Worm (Caenorhabditis elegans) whole organism, L2 larva: ENCODE data around the gene T19C3.4.

Source experiments
- C34F6.9 ChIP-seq: fragments of 150-350 bp; optimal IDR thresholded peaks from 2 replicates; lab custom pipeline; 2014; ENCODE audit warnings: missing biosample characterization, missing genetic modification characterization
- F13H6.1 ChIP-seq: sonication (generic microtip); optimal IDR thresholded peaks from 2 replicates; lab custom pipeline; 2016; ENCODE audit warnings: missing genetic modification characterization, missing compliant biosample characterization
- R02D3.7 ChIP-seq: fragments of 150-350 bp; optimal IDR thresholded peaks from 2 replicates; lab custom pipeline; 2014; ENCODE audit warnings: missing biosample characterization, missing genetic modification characterization
- Y55F3AM.14 ChIP-seq: fragments of 200-800 bp; sonication (Bioruptor generic); optimal IDR thresholded peaks from 2 replicates; lab custom pipeline; 2018; ENCODE audit warnings: mild to moderate bottlenecking, missing genetic modification characterization, missing compliant biosample characterization
- ZK546.5 ChIP-seq: sonication (generic microtip); optimal IDR thresholded peaks from 2 replicates; lab custom pipeline; 2017; ENCODE audit warnings: missing biosample characterization, missing genetic modification characterization
- ama-1 ChIP-seq: fragments of 150-350 bp; optimal IDR thresholded peaks from 2 replicates; lab custom pipeline; 2018; ENCODE audit warnings: inconsistent platforms
- blmp-1 ChIP-seq: sonication (generic microtip); optimal IDR thresholded peaks from 2 replicates; lab custom pipeline; 2017; ENCODE audit warnings: missing genetic modification characterization, mild to moderate bottlenecking, missing compliant biosample characterization, antibody characterized with exemption, moderate library complexity; ENCODE audit not compliant: insufficient read depth
- ceh-82 ChIP-seq: fragments of 150-350 bp; optimal IDR thresholded peaks from 2 replicates; lab custom pipeline; 2014; ENCODE audit warnings: missing biosample characterization, missing genetic modification characterization
- crh-2 ChIP-seq: sonication (generic microtip); optimal IDR thresholded peaks from 2 replicates; lab custom pipeline; 2017; ENCODE audit warnings: missing biosample characterization, missing genetic modification characterization
- dmd-4 ChIP-seq: sonication (generic microtip); optimal IDR thresholded peaks from 2 replicates; lab custom pipeline; 2017; ENCODE audit warnings: missing biosample characterization, missing genetic modification characterization
- elt-3 ChIP-seq: sonication (generic microtip); optimal IDR thresholded peaks from 2 replicates; lab custom pipeline; 2017; ENCODE audit warnings: missing biosample characterization, missing genetic modification characterization
- fos-1 ChIP-seq: fragments of 150-350 bp; optimal IDR thresholded peaks from 2 replicates; lab custom pipeline; 2014; ENCODE audit warnings: missing biosample characterization, missing genetic modification characterization
- gmeb-1 ChIP-seq: fragments of 150-350 bp; optimal IDR thresholded peaks from 2 replicates; lab custom pipeline; 2014; ENCODE audit warnings: missing biosample characterization, missing genetic modification characterization
- lin-39 ChIP-seq: fragments of 150-350 bp; optimal IDR thresholded peaks from 2 replicates; lab custom pipeline; 2014; ENCODE audit warnings: missing biosample characterization, missing genetic modification reagents, missing genetic modification characterization
- lsy-2 ChIP-seq, 2 experiments: fragments of 150-350 bp in 1 of 2; sonication (generic microtip) in 1 of 2; optimal IDR thresholded peaks; 2 replicates each; lab custom pipeline; 2014 to 2017; ENCODE audit warnings: missing biosample characterization in 2 of 2, missing genetic modification characterization in 2 of 2
- mdl-1 ChIP-seq, 2 experiments: fragments of 150-350 bp in 1 of 2; sonication (generic microtip) in 1 of 2; optimal IDR thresholded peaks; 2 replicates each; lab custom pipeline; 2017; ENCODE audit warnings: missing biosample characterization in 2 of 2, missing genetic modification characterization in 2 of 2
- nhr-11 ChIP-seq: fragments of 150-350 bp; optimal IDR thresholded peaks from 2 replicates; lab custom pipeline; 2014; ENCODE audit warnings: missing biosample characterization, missing genetic modification characterization
- nhr-12 ChIP-seq: fragments of 150-350 bp; optimal IDR thresholded peaks from 2 replicates; lab custom pipeline; 2014; ENCODE audit warnings: missing biosample characterization, missing genetic modification characterization
- nhr-129 ChIP-seq: fragments of 150-350 bp; optimal IDR thresholded peaks from 2 replicates; lab custom pipeline; 2014; ENCODE audit warnings: missing biosample characterization, missing genetic modification characterization
- nhr-23 ChIP-seq: fragments of 150-350 bp; optimal IDR thresholded peaks from 2 replicates; lab custom pipeline; 2014; ENCODE audit warnings: missing biosample characterization, missing genetic modification reagents, missing genetic modification characterization
- nhr-237 ChIP-seq: fragments of 150-350 bp; optimal IDR thresholded peaks from 2 replicates; lab custom pipeline; 2014; ENCODE audit warnings: missing biosample characterization, missing genetic modification characterization
- nhr-25 ChIP-seq: fragments of 150-350 bp; sonication (generic microtip); optimal IDR thresholded peaks from 3 replicates; lab custom pipeline; 2014; ENCODE audit warnings: missing biosample characterization, missing genetic modification characterization
- nhr-6 ChIP-seq: fragments of 150-350 bp; optimal IDR thresholded peaks from 2 replicates; lab custom pipeline; 2014; ENCODE audit warnings: missing biosample characterization, missing genetic modification characterization
- nhr-77 ChIP-seq: fragments of 150-350 bp; optimal IDR thresholded peaks from 2 replicates; lab custom pipeline; 2014; ENCODE audit warnings: missing biosample characterization, missing genetic modification characterization
- peb-1 ChIP-seq: fragments of 150-350 bp; optimal IDR thresholded peaks from 2 replicates; lab custom pipeline; 2014; ENCODE audit warnings: missing biosample characterization, missing genetic modification characterization
- sem-4 ChIP-seq: fragments of 150-350 bp; optimal IDR thresholded peaks from 2 replicates; lab custom pipeline; 2014; ENCODE audit warnings: missing biosample characterization, missing genetic modification reagents, missing genetic modification characterization
- skn-1 ChIP-seq: sonication (generic microtip); optimal IDR thresholded peaks from 2 replicates; lab custom pipeline; 2017; ENCODE audit warnings: missing biosample characterization, missing genetic modification characterization
- sma-3 ChIP-seq: sonication (generic microtip); optimal IDR thresholded peaks from 2 replicates; lab custom pipeline; 2016; ENCODE audit warnings: missing genetic modification reagents, missing genetic modification characterization, missing compliant biosample characterization
- sma-9 ChIP-seq, 2 experiments: fragments of 150-350 bp in 1 of 2; sonication (generic microtip) in 1 of 2; optimal IDR thresholded peaks; 2 replicates each; lab custom pipeline; 2014 to 2016; ENCODE audit warnings: missing genetic modification characterization in 2 of 2, mild to moderate bottlenecking in 1 of 2, missing biosample characterization in 1 of 2, missing compliant biosample characterization in 1 of 2, missing genetic modification reagents in 1 of 2, moderate library complexity in 1 of 2
- unc-39 ChIP-seq: fragments of 150-350 bp; optimal IDR thresholded peaks from 2 replicates; lab custom pipeline; 2014; ENCODE audit warnings: missing biosample characterization, missing genetic modification characterization
- unc-55 ChIP-seq: fragments of 150-350 bp; sonication (generic microtip); optimal IDR thresholded peaks from 3 replicates; lab custom pipeline; 2014; ENCODE audit warnings: missing biosample characterization, missing genetic modification reagents, missing genetic modification characterization
- zag-1 ChIP-seq: fragments of 150-350 bp; optimal IDR thresholded peaks from 2 replicates; lab custom pipeline; 2014; ENCODE audit warnings: missing biosample characterization, missing genetic modification characterization
- ztf-1 ChIP-seq: fragments of 200-800 bp; sonication (Bioruptor generic); conservative IDR thresholded peaks from 2 replicates; pipeline ENCODE4 v1.3.6; 2022; ENCODE audit warnings: missing genetic modification characterization, missing compliant biosample characterization
- ztf-11 ChIP-seq: sonication (generic microtip); optimal IDR thresholded peaks from 2 replicates; lab custom pipeline; 2017; ENCODE audit warnings: missing biosample characterization, missing genetic modification characterization
- ztf-4 ChIP-seq: fragments of 150-350 bp; optimal IDR thresholded peaks from 2 replicates; lab custom pipeline; 2014; ENCODE audit warnings: missing biosample characterization, missing genetic modification characterization

T19C3.4 gene

DNA sequence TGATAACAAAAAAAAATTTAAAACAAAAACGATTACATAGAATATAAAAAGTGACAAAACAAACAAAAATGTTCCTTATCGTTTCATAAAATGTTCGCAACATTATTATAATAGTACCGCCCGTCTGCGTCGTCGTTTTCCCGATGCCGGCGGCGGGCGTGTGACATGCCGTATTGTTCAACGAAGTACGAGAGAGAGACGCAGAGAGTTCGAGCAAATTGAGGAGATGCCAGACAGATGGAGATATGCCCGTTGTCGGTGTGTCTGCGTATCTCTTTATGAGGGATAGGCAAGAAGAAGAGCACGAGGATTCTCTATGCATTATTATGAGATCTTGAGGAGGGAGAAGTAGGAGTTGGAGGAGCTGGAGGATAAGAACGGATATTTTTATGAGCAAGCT, 3.7 kb upstream of the T19C3.4 start (continued):
- peak; percentile 24 for TF ChIP-seq blmp-1
- peak; percentile 95 for TF ChIP-seq C34F6.9 (tag; lab: Kevin White, UChicago)
- TF ChIP-seq ama-1 (lab: Kevin White, UChicago) = peak; percentile 22
- peak; percentile 86 for TF ChIP-seq zag-1 (tag; lab: Kevin White, UChicago)
- TF ChIP-seq mdl-1 (tag; optimal IDR thresholded peaks at IDR 0.05; lab: Kevin White, UChicago) = peak; percentile 40 to 84

DNA sequence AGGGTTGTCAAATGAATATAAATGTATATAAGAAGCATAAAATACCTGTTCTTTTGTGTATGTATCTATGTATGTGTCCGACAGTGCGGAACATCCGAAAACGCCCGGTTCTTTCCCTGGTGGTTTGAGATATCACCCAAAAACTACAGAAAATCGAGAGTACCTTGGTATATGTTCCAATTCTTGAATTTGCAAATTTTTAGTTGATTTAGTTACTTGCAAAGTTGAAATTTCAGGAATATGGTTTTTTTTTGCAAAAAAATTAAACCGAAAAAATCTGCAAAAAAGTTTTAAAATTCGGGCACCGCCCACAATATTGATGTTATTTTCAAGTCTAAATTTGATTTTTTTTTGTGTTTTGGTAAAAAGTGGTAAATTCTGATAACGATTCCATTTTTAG, 2.6 kb downstream of the T19C3.4 start, which contains the start of gene T19C3.2:
TSS of gene T19C3.2 (minus strand) at position 101 of the 400 bp plus-strand sequence.
- TF ChIP-seq nhr-11 (no peak), nhr-6 (tag; lab: Kevin White, UChicago) (no peak), ztf-4 (no peak), ztf-1 (no peak), F13H6.1 (no peak), nhr-12 (no peak), Y55F3AM.14 (GFP tag; lab: Kevin White, UChicago) (no peak), nhr-77 (tag; lab: Kevin White, UChicago) (no peak), peb-1 (tag; lab: Kevin White, UChicago) (no peak), nhr-237 (tag; lab: Kevin White, UChicago) (no peak), crh-2 (tag; lab: Kevin White, UChicago) (no peak), nhr-23 (tag; lab: Kevin White, UChicago) (no peak), sma-3 (no peak), lin-39 (no peak)

DNA sequence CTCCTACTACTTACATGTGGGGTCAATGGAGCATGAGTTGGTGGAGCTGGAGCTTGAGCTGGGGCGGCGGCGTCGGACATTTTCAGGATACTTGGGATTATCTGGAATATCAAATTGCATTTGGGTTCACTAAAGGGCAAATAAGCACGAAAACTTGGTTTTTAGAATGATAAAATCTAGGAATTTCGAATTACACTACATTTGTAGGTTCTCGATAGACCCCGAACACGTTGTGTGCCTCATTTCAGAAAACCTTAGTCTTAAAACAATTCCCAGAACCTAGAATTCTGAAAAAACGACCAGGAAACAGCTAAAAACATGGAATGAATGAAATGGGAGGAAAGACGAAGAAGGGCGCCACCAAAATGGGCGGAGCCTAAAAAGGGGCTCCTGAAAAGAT, 5.6 kb downstream of the T19C3.4 start, which contains the start of gene T19C3.3:
TSS of gene T19C3.3 (minus strand) at position 101 of the 400 bp plus-strand sequence.
- TF ChIP-seq ZK546.5 (no peak), ztf-11 (tag; lab: Kevin White, UChicago) (no peak), ceh-82 (tag; lab: Kevin White, UChicago) (no peak), skn-1 (tag; lab: Kevin White, UChicago) (no peak), elt-3 (tag; lab: Kevin White, UChicago) (no peak), nhr-23 (tag; lab: Kevin White, UChicago) (no peak)

DNA sequence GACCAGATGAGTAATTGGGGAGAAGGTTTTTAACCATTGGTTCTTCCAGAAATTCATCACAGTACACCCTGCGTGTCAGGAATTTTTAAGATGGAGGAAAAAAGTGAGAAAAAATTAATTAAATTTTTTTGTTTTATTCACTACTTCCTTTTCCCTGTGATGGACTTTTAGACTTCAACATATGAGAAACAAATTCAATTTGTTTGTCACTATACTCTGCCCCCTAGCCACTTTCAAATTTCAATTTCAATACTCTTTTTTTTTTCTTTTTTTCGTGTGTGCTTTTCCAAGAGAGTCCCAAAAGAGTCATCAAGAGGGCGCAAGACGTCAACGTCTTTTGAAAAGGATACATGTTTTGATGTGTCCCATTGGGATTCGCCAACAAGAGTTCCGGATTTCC, 7.3 kb downstream of the T19C3.4 start:
- TF ChIP-seq elt-3 (tag; lab: Kevin White, UChicago) = no peak
- TF ChIP-seq crh-2 (tag; lab: Kevin White, UChicago) = peak; percentile 4

DNA sequence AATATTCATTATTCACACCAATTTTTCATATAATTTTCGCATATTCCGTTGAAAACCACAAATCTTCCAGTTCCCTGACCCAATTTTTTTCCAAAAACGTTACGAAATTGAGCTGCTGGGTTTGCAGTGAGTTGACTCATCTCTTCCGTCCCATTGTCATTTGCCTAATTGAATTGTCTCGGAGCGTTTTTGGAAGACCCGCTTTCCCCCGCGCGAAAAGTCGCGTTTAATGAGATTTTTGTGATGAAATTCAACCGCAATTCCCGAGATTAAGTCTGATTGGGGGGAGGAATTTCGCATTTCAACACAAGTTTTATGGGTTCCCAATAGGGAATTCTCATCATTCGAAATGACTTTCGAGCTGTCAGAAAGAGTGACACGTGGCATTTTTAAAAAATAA, 8.2 kb downstream of the T19C3.4 start:
- no peak for TF ChIP-seq nhr-129 (tag; lab: Kevin White, UChicago)
- TF ChIP-seq mdl-1 (tag; optimal IDR thresholded peaks at IDR 0.05; lab: Kevin White, UChicago) = no peak
- TF ChIP-seq unc-55 (GFP tag; lab: Kevin White, UChicago) = peak; percentile 6
- TF ChIP-seq dmd-4 = no peak

DNA sequence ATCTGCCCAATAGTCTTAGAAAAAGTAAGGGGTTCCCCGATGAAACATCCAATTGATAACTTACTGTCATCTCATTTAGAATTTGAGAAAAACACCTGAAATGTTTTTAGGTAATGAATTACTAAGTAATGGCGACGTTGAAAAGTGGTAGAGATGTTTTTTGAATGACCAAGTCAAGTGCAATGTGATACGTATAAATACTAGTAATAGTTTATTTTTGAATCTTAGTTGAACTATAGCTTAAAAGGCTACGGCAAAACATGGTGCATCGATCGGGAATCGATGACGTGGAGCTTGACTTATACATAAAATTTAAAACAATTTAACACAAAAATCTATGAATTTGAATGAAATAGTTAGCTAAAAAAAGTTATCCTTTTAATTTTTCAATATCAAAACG, 10.5 kb downstream of the T19C3.4 start, which contains the start of gene best-17:
TSS of gene best-17 (minus strand) at position 101 of the 400 bp plus-strand sequence.
- no peak for TF ChIP-seq mdl-1 (tag; optimal IDR thresholded peaks at IDR 0.05; lab: Kevin White, UChicago)
- TF ChIP-seq nhr-25 (tag; lab: Kevin White, UChicago) = no peak
- no peak for TF ChIP-seq nhr-23 (tag; lab: Kevin White, UChicago)
- no peak for TF ChIP-seq zag-1 (tag; lab: Kevin White, UChicago)
- no peak for TF ChIP-seq sma-9 (GFP tag; optimal IDR thresholded peaks at IDR 0.05; lab: Kevin White, UChicago)
- no peak for TF ChIP-seq sma-9 (tag; optimal IDR thresholded peaks at IDR 0.05; lab: Kevin White, UChicago)
- TF ChIP-seq R02D3.7 (tag; lab: Kevin White, UChicago) = no peak
- no peak for TF ChIP-seq peb-1 (tag; lab: Kevin White, UChicago)
- no peak for TF ChIP-seq Y55F3AM.14 (GFP tag; lab: Kevin White, UChicago)
- no peak for TF ChIP-seq C34F6.9 (tag; lab: Kevin White, UChicago)
- TF ChIP-seq nhr-11 = no peak
- no peak for TF ChIP-seq gmeb-1 (tag; lab: Kevin White, UChicago)
- no peak for TF ChIP-seq fos-1
- TF ChIP-seq unc-55 (GFP tag; lab: Kevin White, UChicago) = no peak
- TF ChIP-seq lsy-2 (tag; optimal IDR thresholded peaks at IDR 0.05; lab: Kevin White, UChicago) = no peak
- TF ChIP-seq nhr-6 (tag; lab: Kevin White, UChicago) = no peak
- no peak for TF ChIP-seq sem-4 (tag; lab: Kevin White, UChicago)
- TF ChIP-seq nhr-77 (tag; lab: Kevin White, UChicago) = no peak
- no peak for TF ChIP-seq skn-1 (tag; lab: Kevin White, UChicago)
- no peak for TF ChIP-seq unc-39 (tag; lab: Kevin White, UChicago)
- no peak for TF ChIP-seq lin-39
